Worm (Caenorhabditis elegans): ENCODE measurements around the gene Y49F6B.12.

ce11 chrII:3514631-3515030 lies 42.4 kb upstream of the Y49F6B.12 start, which contains the start of gene srz-5:
- no peak for TF ChIP-seq nhr-10 (tag; optimal IDR thresholded peaks at IDR 0.05)
- no peak for TF ChIP-seq tag-97 (GFP tag; IDR thresholded peaks at IDR 0.05)
- no peak for TF ChIP-seq daf-16 (GFP tag; optimal IDR thresholded peaks at IDR 0.05)
- TF ChIP-seq daf-16 (tag; optimal IDR thresholded peaks at IDR 0.05): no peak
- TF ChIP-seq nhr-77 (tag; optimal IDR thresholded peaks at IDR 0.05): no peak
- TF ChIP-seq jun-1 (tag; optimal IDR thresholded peaks at IDR 0.05): no peak
- TF ChIP-seq rbr-2 (tag; optimal IDR thresholded peaks at IDR 0.05): no peak
- TF ChIP-seq nhr-25 (tag; optimal IDR thresholded peaks at IDR 0.05; ENCODE audit: borderline replicate concordance, insufficient read depth): no peak
- no peak for TF ChIP-seq dpl-1 (GFP tag; optimal IDR thresholded peaks at IDR 0.05)
- TF ChIP-seq nhr-237 (tag; optimal IDR thresholded peaks at IDR 0.05): no peak
- TF ChIP-seq arid-1 (GFP tag; conservative IDR thresholded peaks at IDR 0.05): no peak
- no peak for TF ChIP-seq pha-4 (GFP tag; IDR thresholded peaks at IDR 0.05)
- no peak for TF ChIP-seq pha-4 (tag; optimal IDR thresholded peaks at IDR 0.05)
- TF ChIP-seq fkh-10 (GFP tag; optimal IDR thresholded peaks at IDR 0.05): no peak

Data from whole organism, L4 larva.